Worm (Caenorhabditis elegans) whole organism, midembryonic: Measurements from ENCODE around the gene nhr-178.

ENCODE experiments used
- cog-1 ChIP-seq: sonication (generic microtip); optimal IDR thresholded peaks from 2 replicates; lab custom pipeline; 2016; ENCODE audit warnings: missing genetic modification characterization, missing compliant biosample characterization
- tab-1 ChIP-seq: fragments of 200-800 bp; sonication (Bioruptor generic); IDR thresholded peaks from 2 replicates; pipeline ENCODE4 v1.3.6; 2022; ENCODE audit warnings: missing genetic modification characterization, missing compliant biosample characterization

DNA sequence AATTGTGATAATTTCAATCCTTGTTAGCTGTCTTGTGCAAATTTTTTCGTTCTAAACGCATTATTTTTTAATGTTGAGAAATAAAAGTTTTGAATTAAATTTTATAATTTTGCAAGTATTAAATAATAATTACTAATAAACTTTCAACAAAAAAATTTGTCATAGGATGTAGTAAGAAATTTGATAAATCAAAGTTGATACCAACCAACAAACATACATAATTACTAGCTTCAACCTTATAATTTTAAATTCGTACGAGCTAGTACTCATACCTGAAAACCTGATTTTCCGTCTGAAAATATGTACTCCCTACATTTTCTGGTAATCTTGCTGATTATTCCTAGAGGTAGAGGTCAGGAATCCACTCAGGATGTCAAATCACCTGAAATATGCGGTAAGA lies 43.3 kb upstream of the nhr-178 start, which contains the start of gene irld-44:
- no peak for TF ChIP-seq cog-1 (tag; lab: Kevin White, UChicago)
- no peak for TF ChIP-seq tab-1 (GFP tag; lab: Robert Waterston, UW)
